Fruit fly (Drosophila melanogaster): Measurements from ENCODE around the gene CG15170.

The CG15170 gene

DNA sequence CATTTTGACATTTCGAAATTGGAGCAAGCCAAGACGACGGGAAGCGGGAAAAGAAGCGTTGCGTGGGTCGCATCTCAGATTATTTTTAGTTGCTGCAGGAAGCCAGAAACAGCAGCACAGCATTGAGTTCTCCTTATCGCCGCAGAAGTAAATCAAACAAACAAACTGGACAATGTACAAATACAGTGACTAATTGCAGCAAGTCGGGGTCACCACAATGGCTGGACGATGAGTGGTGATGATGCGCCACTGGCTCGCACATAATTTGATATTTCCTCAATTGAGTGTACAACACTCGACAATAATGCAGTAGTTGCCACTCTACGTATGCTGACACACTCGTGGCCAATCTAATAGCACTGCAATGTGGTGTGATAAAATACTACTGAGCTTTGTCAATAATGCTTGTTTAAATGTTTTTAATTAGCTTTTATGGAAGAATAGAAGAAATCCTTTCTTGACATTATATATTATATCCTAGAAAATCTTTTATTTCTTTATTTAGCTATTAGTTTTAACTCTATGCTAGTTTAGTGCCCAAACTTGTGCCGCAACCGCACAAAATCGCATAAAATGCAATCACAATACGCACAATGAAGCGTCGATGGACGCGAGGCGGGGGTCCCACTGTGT lies 8.0 kb downstream of the CG15170 start (continued):
- TF ChIP-seq fd85E (GFP tag; optimal IDR thresholded peaks at IDR 0.05) (no peak), CG6854 (GFP tag; optimal IDR thresholded peaks at IDR 0.05) (no peak), Hr39 (GFP tag; optimal IDR thresholded peaks at IDR 0.05) (peak; percentile 4), CG9139 (GFP tag; optimal IDR thresholded peaks at IDR 0.05) (no peak), pdm3 (GFP tag; optimal IDR thresholded peaks at IDR 0.05) (peak; percentile 73), dac (GFP tag; optimal IDR thresholded peaks at IDR 0.05) (peak; percentile 63), salr (GFP tag; optimal IDR thresholded peaks at IDR 0.05) (peak in 1 of 2 experiments; percentile 75), Lpt (GFP tag; optimal IDR thresholded peaks at IDR 0.05) (peak; percentile 84), achi (GFP tag; optimal IDR thresholded peaks at IDR 0.05) (peak; percentile 76), dsx (GFP tag; optimal IDR thresholded peaks at IDR 0.05; ENCODE audit: poor library complexity, severe bottlenecking) (peak; percentile 69), Sox102F (GFP tag; optimal IDR thresholded peaks at IDR 0.05) (peak; percentile 16), CG31627 (GFP tag; optimal IDR thresholded peaks at IDR 0.05) (no peak), Sox15 (GFP tag; optimal IDR thresholded peaks at IDR 0.05) (peak; percentile 10), Hr4 (GFP tag; optimal IDR thresholded peaks at IDR 0.05) (peak; percentile 88)

DNA sequence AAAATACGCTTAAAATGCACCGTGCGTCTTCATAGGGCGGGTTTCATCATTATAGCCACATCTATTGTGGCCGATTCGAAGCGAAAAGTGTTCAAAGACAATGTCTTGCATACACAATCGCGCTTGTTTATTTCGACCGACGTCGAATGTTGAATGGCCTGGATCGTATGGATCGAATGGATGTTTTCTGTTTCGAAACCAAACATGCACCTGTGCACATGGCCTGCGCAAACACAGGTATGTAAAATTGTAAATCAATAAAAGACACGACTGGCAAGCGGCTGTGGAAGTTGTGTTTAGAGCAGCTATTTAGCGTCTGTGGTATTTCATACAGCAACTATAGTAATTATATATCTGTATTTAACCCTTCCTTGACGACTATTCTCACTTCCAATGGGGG lies 8.5 kb downstream of the CG15170 start:
- TF ChIP-seq lz (GFP tag; optimal IDR thresholded peaks at IDR 0.05) (no peak), fkh (GFP tag; optimal IDR thresholded peaks at IDR 0.05) (peak; percentile 1), net (GFP tag; optimal IDR thresholded peaks at IDR 0.05) (no peak), Hr38 (GFP tag; optimal IDR thresholded peaks at IDR 0.05) (no peak), topi (GFP tag; optimal IDR thresholded peaks at IDR 0.05) (no peak), Smox (GFP tag; optimal IDR thresholded peaks at IDR 0.05) (no peak)

DNA sequence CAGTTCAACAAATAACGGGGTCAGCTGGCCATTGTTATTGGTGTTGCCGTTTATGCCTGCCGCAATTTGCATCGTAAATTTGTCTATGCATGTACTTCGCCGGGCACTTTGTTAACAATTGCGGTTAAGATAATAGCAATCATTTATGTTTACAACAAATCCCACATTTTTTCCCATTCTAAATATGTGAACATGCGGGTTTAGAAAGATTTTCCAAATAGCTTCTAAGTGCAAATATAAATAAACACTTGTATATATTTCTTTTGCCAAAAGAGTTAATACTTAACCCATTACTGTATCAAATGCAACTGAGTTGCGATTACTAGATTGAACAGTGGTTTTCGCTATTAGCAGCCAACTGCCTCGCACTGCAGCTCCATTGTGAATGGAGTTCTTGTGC lies 9.1 kb downstream of the CG15170 start:
- TF ChIP-seq CG8632 (GFP tag; optimal IDR thresholded peaks at IDR 0.05) (no peak), CG10669 (GFP tag; optimal IDR thresholded peaks at IDR 0.05) (no peak), eg (GFP tag; IDR thresholded peaks at IDR 0.05) (peak; percentile 72), CG4318 (GFP tag; optimal IDR thresholded peaks at IDR 0.05) (no peak), Lpt (GFP tag; optimal IDR thresholded peaks at IDR 0.05) (no peak), CG15336 (GFP tag; IDR thresholded peaks at IDR 0.05) (peak; percentile 61), CG11762 (GFP tag; optimal IDR thresholded peaks at IDR 0.05; ENCODE audit: insufficient read depth) (no peak), CG6276 (GFP tag; optimal IDR thresholded peaks at IDR 0.05) (peak; percentile 37), achi (GFP tag; optimal IDR thresholded peaks at IDR 0.05) (no peak), Eip78C (GFP tag) (peak; percentile 45), CG8119 (GFP tag; IDR thresholded peaks at IDR 0.05) (peak; percentile 42; the same call in 2 of the 3 replicates), Sox14 (GFP tag; optimal IDR thresholded peaks at IDR 0.05) (no peak), pdm3 (GFP tag; optimal IDR thresholded peaks at IDR 0.05) (peak; percentile 11), CG32006 (GFP tag; optimal IDR thresholded peaks at IDR 0.05) (peak; percentile 42), Hr4 (GFP tag; optimal IDR thresholded peaks at IDR 0.05) (peak; percentile 24), CG8319 (GFP tag; optimal IDR thresholded peaks at IDR 0.05) (no peak), topi (GFP tag; optimal IDR thresholded peaks at IDR 0.05) (no peak), fd85E (GFP tag; optimal IDR thresholded peaks at IDR 0.05) (no peak), Ets21C (GFP tag; optimal IDR thresholded peaks at IDR 0.05) (no peak), acj6 (GFP tag; optimal IDR thresholded peaks at IDR 0.05) (no peak), fd59A (GFP tag; optimal IDR thresholded peaks at IDR 0.05) (no peak), OdsH (GFP tag; optimal IDR thresholded peaks at IDR 0.05) (no peak), Blimp-1 (GFP tag; optimal IDR thresholded peaks at IDR 0.05) (no peak), CG11294 (GFP tag; IDR thresholded peaks at IDR 0.05) (peak; percentile 34; the same call in 1 of the 2 replicates)

All from whole organism, prepupa.